Fruit fly (Drosophila melanogaster): ENCODE data around the gene Ipp.

DNA sequence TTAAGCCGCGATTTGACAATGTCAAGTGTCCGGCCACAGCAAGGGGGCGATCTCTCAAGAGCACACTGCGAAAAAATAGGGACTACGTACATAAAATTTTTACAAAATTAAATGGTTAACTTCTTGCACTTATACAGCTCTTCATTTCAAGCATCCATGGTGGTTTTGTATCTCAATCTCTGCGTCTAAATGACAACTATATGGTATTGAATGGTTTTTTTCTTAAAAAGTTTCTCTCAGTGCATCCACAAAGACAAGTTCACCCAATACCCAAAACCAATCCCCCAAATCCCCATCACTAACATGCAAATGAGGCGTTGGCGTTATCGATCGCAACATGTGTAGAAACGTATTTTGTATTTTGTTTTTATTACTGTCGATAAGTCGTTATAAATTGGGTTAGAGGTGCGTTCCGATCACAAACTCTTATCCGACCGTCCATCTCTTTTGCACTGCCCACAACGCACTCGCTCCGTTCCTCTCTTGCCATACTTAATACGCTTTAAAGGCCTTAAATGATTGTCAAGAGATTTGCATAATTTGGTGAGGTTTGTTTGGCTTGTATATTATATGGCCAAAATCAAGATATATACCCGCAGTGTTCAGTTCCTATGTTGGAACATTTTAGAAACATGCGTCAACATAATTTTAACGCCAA lies 43.7 kb upstream of the Ipp start:
- no peak for TF ChIP-seq CG9705 (GFP tag; optimal IDR thresholded peaks at IDR 0.05)
- TF ChIP-seq pan (optimal IDR thresholded peaks at IDR 0.05): no peak
- TF ChIP-seq Mio (GFP tag; optimal IDR thresholded peaks at IDR 0.05): no peak
- TF ChIP-seq psq (GFP tag; optimal IDR thresholded peaks at IDR 0.05): peak; percentile 34
